Fruit fly (Drosophila melanogaster) whole organism, adult: ENCODE measurements around the gene CG12470.

Experiments used
- Clk ChIP-seq: fragments of 200-800 bp; sonication (Bioruptor generic); optimal IDR thresholded peaks from 2 replicates; lab custom pipeline; 2017; ENCODE audit warnings: missing biosample characterization, missing genetic modification characterization
- bab1 ChIP-seq: fragments of 200-800 bp; sonication (Bioruptor generic); optimal IDR thresholded peaks from 3 replicates; lab custom pipeline; 2019; ENCODE audit warnings: missing biosample characterization, mild to moderate bottlenecking, missing genetic modification characterization, moderate library complexity
- toe ChIP-seq: fragments of 200-800 bp; sonication (Bioruptor generic); optimal IDR thresholded peaks from 2 replicates; lab custom pipeline; 2016; ENCODE audit warnings: missing biosample characterization, missing genetic modification characterization

DNA sequence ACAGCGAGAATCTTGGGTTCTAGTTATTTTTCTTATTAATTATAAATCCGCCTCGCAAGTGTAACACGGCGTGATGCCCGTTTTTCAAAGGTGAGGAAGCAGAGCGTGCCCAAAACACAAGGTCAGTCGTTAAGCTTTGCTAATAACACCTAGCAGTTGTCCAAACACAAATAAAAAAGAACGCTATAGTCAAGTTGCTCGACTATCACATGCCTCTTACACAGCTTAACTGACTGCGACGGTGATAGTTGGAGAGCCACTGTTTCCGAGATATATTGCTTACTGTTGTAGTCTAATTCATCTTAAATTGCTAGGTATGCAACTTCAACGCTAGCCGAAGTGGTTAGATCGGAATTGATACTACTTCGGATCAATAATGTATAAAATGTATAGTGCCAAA, 44.1 kb downstream of the CG12470 start:
- no peak for TF ChIP-seq toe (GFP tag; lab: Kevin White, UChicago)
- no peak for TF ChIP-seq bab1
- TF ChIP-seq Clk: no peak
